Fruit fly (Drosophila melanogaster) whole organism, pupa: ENCODE results near the gene eater.

ENCODE experiments used
- CG10348 ChIP-seq: fragments of 200-800 bp; sonication (Bioruptor generic); IDR thresholded peaks from 2 replicates; pipeline ENCODE4 v1.3.6; 2022; ENCODE audit warnings: missing biosample characterization, missing genetic modification characterization
- CG12605 ChIP-seq: fragments of 200-800 bp; sonication (Bioruptor generic); IDR thresholded peaks from 2 replicates; pipeline ENCODE4 v1.3.6; 2022; ENCODE audit warnings: missing biosample characterization, missing genetic modification characterization
- CG13204 ChIP-seq: fragments of 200-800 bp; sonication (Bioruptor generic); optimal IDR thresholded peaks from 2 replicates; lab custom pipeline; 2018; ENCODE audit warnings: missing biosample characterization, mild to moderate bottlenecking, missing genetic modification characterization, moderate library complexity
- CG14655 ChIP-seq: fragments of 200-800 bp; sonication (Bioruptor generic); optimal IDR thresholded peaks from 3 replicates; lab custom pipeline; 2017; ENCODE audit warnings: mild to moderate bottlenecking, missing biosample characterization, missing genetic modification reagents, missing genetic modification characterization
- CG15710 ChIP-seq: fragments of 200-800 bp; sonication (Bioruptor generic); optimal IDR thresholded peaks from 2 replicates; lab custom pipeline; 2018; ENCODE audit warnings: missing biosample characterization, mild to moderate bottlenecking, missing genetic modification characterization, moderate library complexity
- CG17806 ChIP-seq: fragments of 200-800 bp; sonication (Bioruptor generic); optimal IDR thresholded peaks from 2 replicates; lab custom pipeline; 2018; ENCODE audit warnings: missing biosample characterization, mild to moderate bottlenecking, missing genetic modification characterization, moderate library complexity
- CG32121 ChIP-seq: fragments of 200-800 bp; sonication (Bioruptor generic); IDR thresholded peaks from 2 replicates; pipeline ENCODE4 v1.3.6; 2022; ENCODE audit warnings: missing biosample characterization, missing genetic modification characterization
- CG34367 ChIP-seq: fragments of 200-800 bp; sonication (Bioruptor generic); optimal IDR thresholded peaks from 2 replicates; lab custom pipeline; 2018; ENCODE audit warnings: missing biosample characterization, mild to moderate bottlenecking, missing genetic modification characterization
- CG4496 ChIP-seq: fragments of 200-800 bp; sonication (Bioruptor generic); IDR thresholded peaks from 3 replicates; pipeline ENCODE4 v1.3.6; 2022; ENCODE audit warnings: missing biosample characterization, missing genetic modification characterization
- CG8159 ChIP-seq: fragments of 200-800 bp; sonication (Bioruptor generic); optimal IDR thresholded peaks from 3 replicates; lab custom pipeline; 2018; ENCODE audit warnings: missing biosample characterization, mild to moderate bottlenecking, missing genetic modification characterization, moderate library complexity
- CG8301 ChIP-seq: fragments of 200-800 bp; sonication (Bioruptor generic); optimal IDR thresholded peaks from 2 replicates; lab custom pipeline; 2018; ENCODE audit warnings: missing biosample characterization, mild to moderate bottlenecking, missing genetic modification characterization
- CG9948 ChIP-seq: fragments of 200-800 bp; sonication (Bioruptor generic); optimal IDR thresholded peaks from 2 replicates; lab custom pipeline; 2018; ENCODE audit warnings: missing biosample characterization, mild to moderate bottlenecking, missing genetic modification characterization, moderate library complexity
- D1 ChIP-seq: fragments of 200-800 bp; sonication (Bioruptor generic); optimal IDR thresholded peaks from 2 replicates; lab custom pipeline; 2018; ENCODE audit warnings: missing biosample characterization, mild to moderate bottlenecking, missing genetic modification characterization, moderate library complexity
- EcR ChIP-seq: fragments of 200-800 bp; sonication (Bioruptor generic); optimal IDR thresholded peaks from 3 replicates; lab custom pipeline; 2019; ENCODE audit warnings: missing biosample characterization, missing genetic modification characterization, mild to moderate bottlenecking, moderate library complexity, missing genetic modification reagents
- Ets98B ChIP-seq: fragments of 200-800 bp; sonication (Bioruptor generic); IDR thresholded peaks from 2 replicates; pipeline ENCODE4 v1.3.6; 2022; ENCODE audit warnings: missing biosample characterization, missing genetic modification characterization
- Pif1A ChIP-seq: fragments of 200-800 bp; sonication (Bioruptor generic); optimal IDR thresholded peaks from 3 replicates; lab custom pipeline; 2016; ENCODE audit warnings: missing biosample characterization, missing genetic modification characterization
- Pif1B ChIP-seq: fragments of 200-800 bp; sonication (Bioruptor generic); optimal IDR thresholded peaks from 3 replicates; lab custom pipeline; 2016; ENCODE audit warnings: missing biosample characterization, missing genetic modification characterization
- Snoo ChIP-seq: fragments of 200-800 bp; sonication (Bioruptor generic); optimal IDR thresholded peaks from 3 replicates; lab custom pipeline; 2017; ENCODE audit warnings: missing biosample characterization, mild to moderate bottlenecking, missing genetic modification characterization, inconsistent platforms
- fd96Ca ChIP-seq: fragments of 200-800 bp; sonication (Bioruptor generic); IDR thresholded peaks from 3 replicates; pipeline ENCODE4 v1.3.6; 2022; ENCODE audit warnings: missing biosample characterization, missing genetic modification characterization
- gl ChIP-seq: fragments of 200-800 bp; sonication (Bioruptor generic); optimal IDR thresholded peaks from 2 replicates; lab custom pipeline; 2018; ENCODE audit warnings: missing biosample characterization, mild to moderate bottlenecking, missing genetic modification characterization
- rn ChIP-seq: fragments of 200-800 bp; sonication (Bioruptor generic); IDR thresholded peaks from 2 replicates; pipeline ENCODE4 v1.3.6; 2022; ENCODE audit warnings: missing biosample characterization, missing genetic modification characterization

eater gene

dm6 chr3R:27076618-27077017 is 22.9 kb downstream of the eater start:
- TF ChIP-seq CG32121 (GFP tag; lab: Robert Waterston, UW) (no peak), CG12605 (GFP tag; lab: Robert Waterston, UW) (no peak)

dm6 chr3R:27075694-27076093 is 23.8 kb downstream of the eater start, which contains the start of gene CG14257:
Gene CG14257, plus strand, starts transcription at chr3R:27075870.
- TF ChIP-seq Ets98B (GFP tag; lab: Robert Waterston, UW), result no peak; the same call in 1 of the 2 replicates
- 0 out of 2 replicates have a peak, but pooled peaks have one; percentile 34 for TF ChIP-seq CG12605 (GFP tag; lab: Robert Waterston, UW)
- 0 out of 3 replicates have a peak, but pooled peaks have one; percentile 34 for TF ChIP-seq CG4496 (GFP tag; lab: Robert Waterston, UW)

- TF ChIP-seq rn (GFP tag; lab: Robert Waterston, UW) (no peak), Ets98B (GFP tag; lab: Robert Waterston, UW) (peak; percentile 17; the same call in 1 of the 2 replicates), CG32121 (GFP tag; lab: Robert Waterston, UW) (peak; percentile 55; the same call in 1 of the 2 replicates), CG4496 (GFP tag; lab: Robert Waterston, UW) (peak; percentile 47; the same call in 1 of the 3 replicates), Pif1A (GFP tag; lab: Kevin White, UChicago) (no peak)
- TF ChIP-seq, all 21 proteins: peak for 3
Observed at dm6 chr3R:27070906-27071498, 28.5 kb downstream of the eater start.

dm6 chr3R:27069810-27070625 is 29.5 kb downstream of the eater start, which contains the start of gene spz:
Gene spz, minus strand, starts transcription at chr3R:27070070.
- no peak for TF ChIP-seq CG8159 (tag; lab: Kevin White, UChicago)
- no peak for TF ChIP-seq gl (tag; lab: Kevin White, UChicago)
- no peak for TF ChIP-seq CG10348
- TF ChIP-seq Ets98B (GFP tag; lab: Robert Waterston, UW), result peak; percentile 47; the same call in 1 of the 2 replicates
- TF ChIP-seq CG9948 (tag; lab: Kevin White, UChicago), result no peak
- no peak for TF ChIP-seq D1
- TF ChIP-seq CG13204 (GFP tag; lab: Kevin White, UChicago), result peak; percentile 100
- TF ChIP-seq CG4496 (GFP tag; lab: Robert Waterston, UW), result peak; percentile 69
- TF ChIP-seq rn (GFP tag; lab: Robert Waterston, UW), result no peak
- peak; percentile 54; the same call in 1 of the 3 replicates for TF ChIP-seq fd96Ca
- TF ChIP-seq CG12605 (GFP tag; lab: Robert Waterston, UW), result peak; percentile 38; the same call in 1 of the 2 replicates
- no peak for TF ChIP-seq Pif1A (GFP tag; lab: Kevin White, UChicago)
- no peak for TF ChIP-seq CG14655 (GFP tag; lab: Kevin White, UChicago)
- TF ChIP-seq Snoo (tag; lab: Kevin White, UChicago), result no peak
- no peak for TF ChIP-seq CG17806 (tag; lab: Kevin White, UChicago)
- TF ChIP-seq CG32121 (GFP tag; lab: Robert Waterston, UW), result no peak; the same call in none of the 2 replicates
- no peak for TF ChIP-seq CG34367
- no peak for TF ChIP-seq CG15710 (tag; lab: Kevin White, UChicago)
- TF ChIP-seq EcR (GFP tag; lab: Kevin White, UChicago), result peak; percentile 48
- TF ChIP-seq Pif1B (GFP tag; lab: Kevin White, UChicago), result peak; percentile 5
- no peak for TF ChIP-seq CG8301 (tag; lab: Kevin White, UChicago)

dm6 chr3R:27069201-27069600 is 30.3 kb downstream of the eater start:
- TF ChIP-seq CG32121 (GFP tag; lab: Robert Waterston, UW), result no peak
- TF ChIP-seq CG9948 (tag; lab: Kevin White, UChicago), result no peak
- no peak for TF ChIP-seq EcR (GFP tag; lab: Kevin White, UChicago)
- TF ChIP-seq Pif1A (GFP tag; lab: Kevin White, UChicago), result peak; percentile 44
- peak; percentile 33; the same call in 1 of the 3 replicates for TF ChIP-seq fd96Ca
- TF ChIP-seq Ets98B (GFP tag; lab: Robert Waterston, UW), result peak; percentile 26; the same call in 1 of the 2 replicates
- TF ChIP-seq CG15710 (tag; lab: Kevin White, UChicago), result no peak
- peak; percentile 34 for TF ChIP-seq CG8159 (tag; lab: Kevin White, UChicago)
- TF ChIP-seq CG13204 (GFP tag; lab: Kevin White, UChicago), result no peak
- peak; percentile 57 for TF ChIP-seq CG34367
- peak; percentile 36; the same call in 1 of the 2 replicates for TF ChIP-seq CG12605 (GFP tag; lab: Robert Waterston, UW)
- no peak for TF ChIP-seq D1
- TF ChIP-seq gl (tag; lab: Kevin White, UChicago), result peak; percentile 66
- 0 out of 3 replicates have a peak, but pooled peaks have one; percentile 33 for TF ChIP-seq CG4496 (GFP tag; lab: Robert Waterston, UW)
- no peak for TF ChIP-seq CG17806 (tag; lab: Kevin White, UChicago)
- no peak for TF ChIP-seq CG8301 (tag; lab: Kevin White, UChicago)
- no peak for TF ChIP-seq CG14655 (GFP tag; lab: Kevin White, UChicago)
- no peak for TF ChIP-seq rn (GFP tag; lab: Robert Waterston, UW)
- no peak for TF ChIP-seq Pif1B (GFP tag; lab: Kevin White, UChicago)
- TF ChIP-seq Snoo (tag; lab: Kevin White, UChicago), result no peak
- no peak for TF ChIP-seq CG10348
